Worm (Caenorhabditis elegans): ENCODE data around the gene F41B4.3.

F41B4.3 gene

DNA sequence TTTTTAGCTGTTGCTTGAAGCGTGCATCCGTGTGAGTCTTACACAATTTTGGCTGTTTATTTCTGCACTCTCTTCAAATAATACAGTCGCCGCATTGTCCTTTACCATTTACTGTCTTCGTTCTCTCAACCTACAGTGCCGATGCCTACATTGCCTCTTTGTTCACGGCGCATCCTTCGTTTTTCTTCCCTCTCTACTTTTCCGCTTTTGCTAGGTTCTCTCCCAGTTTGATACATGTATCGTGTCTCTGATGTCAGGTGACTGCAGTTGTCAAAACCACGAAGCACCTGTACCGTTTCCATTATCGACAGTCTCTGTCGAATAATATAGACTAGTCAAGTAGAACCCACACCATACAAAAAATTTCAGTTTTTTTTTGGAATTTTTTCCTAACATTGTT lies 27.3 kb downstream of the F41B4.3 start:
- TF ChIP-seq attf-5 (GFP tag; optimal IDR thresholded peaks at IDR 0.05) (peak; percentile 49), nfyb-1 (GFP tag; IDR thresholded peaks at IDR 0.05) (no peak), let-607 (tag; optimal IDR thresholded peaks at IDR 0.05) (peak; percentile 66), lsy-27 (tag; optimal IDR thresholded peaks at IDR 0.05; ENCODE audit: borderline replicate concordance, insufficient read depth) (no peak), lir-1 (GFP tag; conservative IDR thresholded peaks at IDR 0.05) (peak; percentile 29; the same call in 1 of the 2 replicates), ztf-26 (tag; optimal IDR thresholded peaks at IDR 0.05) (peak; percentile 27), T26A5.8 (tag; optimal IDR thresholded peaks at IDR 0.05) (no peak), ccch-3 (GFP tag; optimal IDR thresholded peaks at IDR 0.05) (no peak), Y53G8AR.9 (GFP tag; conservative IDR thresholded peaks at IDR 0.05) (no peak), egrh-3 (GFP tag; IDR thresholded peaks at IDR 0.05) (no peak), madf-3 (GFP tag; IDR thresholded peaks at IDR 0.05) (0 out of 2 replicates have a peak, but pooled peaks have one; percentile 41), mcd-1 (GFP tag; IDR thresholded peaks at IDR 0.05) (peak; percentile 32; the same call in 1 of the 2 replicates), unc-130 (GFP tag; optimal IDR thresholded peaks at IDR 0.05) (no peak), efl-1 (GFP tag; optimal IDR thresholded peaks at IDR 0.05) (no peak), attf-3 (GFP tag; conservative IDR thresholded peaks at IDR 0.05) (no peak), cebp-1 (GFP tag; IDR thresholded peaks at IDR 0.05) (no peak), cebp-1 (tag; optimal IDR thresholded peaks at IDR 0.05) (peak; percentile 54), F55B11.4 (tag; optimal IDR thresholded peaks at IDR 0.05; ENCODE audit: borderline replicate concordance, insufficient read depth) (no peak), nhr-80 (tag; optimal IDR thresholded peaks at IDR 0.05) (peak; percentile 89), Y95B8A.8 (GFP tag; IDR thresholded peaks at IDR 0.05) (no peak), ZK185.1 (tag; optimal IDR thresholded peaks at IDR 0.05; ENCODE audit: poor library complexity, severe bottlenecking) (peak; percentile 15), ets-4 (GFP tag; optimal IDR thresholded peaks at IDR 0.05) (peak; percentile 7), B0336.3 (GFP tag; IDR thresholded peaks at IDR 0.05) (peak; percentile 42; the same call in 1 of the 2 replicates), hmg-1.2 (GFP tag; IDR thresholded peaks at IDR 0.05) (peak; percentile 31; the same call in 1 of the 2 replicates), lin-40 (tag; optimal IDR thresholded peaks at IDR 0.05) (peak; percentile 62), F57C9.4 (tag; optimal IDR thresholded peaks at IDR 0.05) (no peak), him-1 (tag; optimal IDR thresholded peaks at IDR 0.05) (no peak), F57A8.1 (GFP tag; optimal IDR thresholded peaks at IDR 0.05) (no peak), dox-1 (GFP tag; IDR thresholded peaks at IDR 0.05) (peak; percentile 55), F23B12.7 (tag; optimal IDR thresholded peaks at IDR 0.05; ENCODE audit: insufficient read depth) (peak; percentile 37), B0035.1 (tag; optimal IDR thresholded peaks at IDR 0.05) (no peak), atf-7 (tag; optimal IDR thresholded peaks at IDR 0.05) (peak; percentile 11)

- TF ChIP-seq ZK185.1 (tag; optimal IDR thresholded peaks at IDR 0.05; ENCODE audit: poor library complexity, severe bottlenecking) (no peak), nfya-2 (GFP tag; IDR thresholded peaks at IDR 0.05) (no peak), ceh-100 (GFP tag; IDR thresholded peaks at IDR 0.05) (no peak), cebp-2 (GFP tag; IDR thresholded peaks at IDR 0.05) (no peak), F37B4.10 (GFP tag; IDR thresholded peaks at IDR 0.05) (no peak), sdz-38 (tag; optimal IDR thresholded peaks at IDR 0.05) (no peak), fkh-3 (tag; optimal IDR thresholded peaks at IDR 0.05) (no peak), mel-28 (tag; optimal IDR thresholded peaks at IDR 0.05; ENCODE audit: borderline replicate concordance) (no peak), zfh-2 (GFP tag; conservative IDR thresholded peaks at IDR 0.05) (no peak)
Measured at ce11 chrX:6808239-6808638, 27.7 kb downstream of the F41B4.3 start.

Data from whole organism, young adult.